Worm (Caenorhabditis elegans) whole organism, young adult: ENCODE data around the gene clec-164.

Experiments used
- B0035.1 ChIP-seq: sonication (generic microtip); optimal IDR thresholded peaks from 2 replicates; lab custom pipeline; 2016; ENCODE audit warnings: missing genetic modification characterization, mild to moderate bottlenecking, missing compliant biosample characterization, missing genotype, missing genetic modification reagents
- F10E7.11 ChIP-seq: sonication (generic microtip); optimal IDR thresholded peaks from 2 replicates; lab custom pipeline; 2017; ENCODE audit warnings: mild to moderate bottlenecking, missing genetic modification characterization, moderate library complexity, missing compliant biosample characterization
- F33H1.4 ChIP-seq: fragments of 200-800 bp; sonication (Bioruptor generic); IDR thresholded peaks from 2 replicates; pipeline ENCODE4 v1.3.6; 2022; ENCODE audit warnings: missing genetic modification reagents, missing genetic modification characterization, missing compliant biosample characterization
- F49E8.2 ChIP-seq: sonication (generic microtip); optimal IDR thresholded peaks from 3 replicates; lab custom pipeline; 2017; ENCODE audit warnings: missing genetic modification characterization, mild to moderate bottlenecking, missing compliant biosample characterization, antibody characterized with exemption, moderate library complexity; ENCODE audit not compliant: insufficient read depth
- F55B11.4 ChIP-seq: sonication (generic microtip); optimal IDR thresholded peaks from 2 replicates; lab custom pipeline; 2016; ENCODE audit warnings: missing compliant biosample characterization, missing genetic modification characterization, borderline replicate concordance; ENCODE audit not compliant: insufficient read depth
- F57A8.1 ChIP-seq: fragments of 200-800 bp; sonication (Bioruptor generic); optimal IDR thresholded peaks from 2 replicates; lab custom pipeline; 2018; ENCODE audit warnings: mild to moderate bottlenecking, missing genetic modification characterization, moderate library complexity, missing compliant biosample characterization
- F57C9.4 ChIP-seq: sonication (generic microtip); optimal IDR thresholded peaks from 2 replicates; lab custom pipeline; 2017; ENCODE audit warnings: mild to moderate bottlenecking, missing genetic modification characterization, missing compliant biosample characterization
- K11D2.4 ChIP-seq: fragments of 200-800 bp; sonication (Bioruptor generic); IDR thresholded peaks from 2 replicates; pipeline ENCODE4 v1.3.6; 2022; ENCODE audit warnings: missing genetic modification reagents, missing genetic modification characterization, missing compliant biosample characterization
- K12H6.12 ChIP-seq: fragments of 200-800 bp; sonication (Bioruptor generic); optimal IDR thresholded peaks from 2 replicates; lab custom pipeline; 2018; ENCODE audit warnings: mild to moderate bottlenecking, missing genetic modification characterization, missing compliant biosample characterization
- T26A5.8 ChIP-seq: sonication (generic microtip); optimal IDR thresholded peaks from 2 replicates; lab custom pipeline; 2016; ENCODE audit warnings: missing genetic modification characterization, missing compliant biosample characterization
- Y56A3A.18 ChIP-seq: fragments of 200-800 bp; sonication (Bioruptor generic); IDR thresholded peaks from 2 replicates; pipeline ENCODE4 v1.3.6; 2022; ENCODE audit warnings: missing genetic modification reagents, missing genetic modification characterization, missing compliant biosample characterization
- ama-1 ChIP-seq, 3 experiments: fragments of 150-350 bp in 1 of 3; sonication (generic microtip) in 2 of 3; optimal IDR thresholded peaks; 2 replicates each; lab custom pipeline; 2014 to 2018; ENCODE audit warnings: missing biosample characterization in 2 of 3, missing genetic modification characterization in 2 of 3, missing genetic modification reagents in 2 of 3
- athp-1 ChIP-seq: sonication (generic microtip); optimal IDR thresholded peaks from 2 replicates; lab custom pipeline; 2017; ENCODE audit warnings: mild to moderate bottlenecking, missing genetic modification characterization, missing compliant biosample characterization
- attf-6 ChIP-seq: fragments of 200-800 bp; sonication (Bioruptor generic); IDR thresholded peaks from 2 replicates; pipeline ENCODE4 v1.3.6; 2022; ENCODE audit warnings: missing genetic modification reagents, missing genetic modification characterization, missing compliant biosample characterization
- cebp-1 ChIP-seq, 2 experiments: fragments of 200-800 bp in 1 of 2; sonication (Bioruptor generic) in 1 of 2; sonication (generic microtip) in 1 of 2; IDR thresholded peaks in 1 of 2; optimal IDR thresholded peaks in 1 of 2; 2 replicates each; pipeline versions ENCODE4 v1.3.6 to Lab custom; 2017 to 2022; ENCODE audit warnings: missing compliant biosample characterization in 2 of 2, missing genetic modification characterization in 2 of 2, mild to moderate bottlenecking in 1 of 2, missing genetic modification reagents in 1 of 2, moderate library complexity in 1 of 2
- ceh-100 ChIP-seq: fragments of 200-800 bp; sonication (Bioruptor generic); IDR thresholded peaks from 2 replicates; pipeline ENCODE4 v1.3.6; 2022; ENCODE audit warnings: missing genetic modification reagents, missing genetic modification characterization, missing compliant biosample characterization
- ceh-58 ChIP-seq: fragments of 200-800 bp; sonication (Bioruptor generic); IDR thresholded peaks from 2 replicates; pipeline ENCODE4 v1.3.6; 2022; ENCODE audit warnings: missing genetic modification characterization, missing compliant biosample characterization
- ceh-79 ChIP-seq: sonication (generic microtip); optimal IDR thresholded peaks from 2 replicates; lab custom pipeline; 2017; ENCODE audit warnings: mild to moderate bottlenecking, missing genetic modification characterization, missing compliant biosample characterization
- egl-44 ChIP-seq: fragments of 200-800 bp; sonication (Bioruptor generic); IDR thresholded peaks from 2 replicates; pipeline ENCODE4 v1.3.6; 2022; ENCODE audit warnings: missing genetic modification reagents, missing genetic modification characterization, missing compliant biosample characterization
- hlh-12 ChIP-seq: sonication (generic microtip); optimal IDR thresholded peaks from 2 replicates; lab custom pipeline; 2016; ENCODE audit warnings: missing genetic modification characterization, missing compliant biosample characterization
- hlh-26 ChIP-seq: fragments of 200-800 bp; sonication (Bioruptor generic); conservative IDR thresholded peaks from 2 replicates; pipeline ENCODE4 v1.3.6; 2022; ENCODE audit warnings: missing genetic modification reagents, missing genetic modification characterization, missing compliant biosample characterization
- let-526 ChIP-seq: fragments of 200-800 bp; sonication (Bioruptor generic); IDR thresholded peaks from 2 replicates; pipeline ENCODE4 v1.3.6; 2022; ENCODE audit warnings: missing genetic modification reagents, missing genetic modification characterization, missing compliant biosample characterization
- lin-35 ChIP-seq, 3 experiments: fragments of 150-350 bp in 2 of 3; sonication (generic microtip) in 1 of 3; optimal IDR thresholded peaks; 2 replicates each; lab custom pipeline; 2014 to 2018; ENCODE audit warnings: missing biosample characterization in 3 of 3, missing genetic modification characterization in 3 of 3, missing genetic modification reagents in 3 of 3
- lin-40 ChIP-seq: sonication (generic microtip); optimal IDR thresholded peaks from 2 replicates; lab custom pipeline; 2016; ENCODE audit warnings: missing genetic modification characterization, mild to moderate bottlenecking, missing compliant biosample characterization, missing genotype, missing genetic modification reagents
- lir-1 ChIP-seq: fragments of 200-800 bp; sonication (Bioruptor generic); conservative IDR thresholded peaks from 2 replicates; pipeline ENCODE4 v1.3.6; 2022; ENCODE audit warnings: missing genetic modification reagents, missing genetic modification characterization, missing compliant biosample characterization
- madf-10 ChIP-seq: sonication (generic microtip); optimal IDR thresholded peaks from 2 replicates; lab custom pipeline; 2016; ENCODE audit warnings: mild to moderate bottlenecking, missing genetic modification characterization, missing compliant biosample characterization
- madf-3 ChIP-seq: fragments of 200-800 bp; sonication (Bioruptor generic); IDR thresholded peaks from 2 replicates; pipeline ENCODE4 v1.3.6; 2022; ENCODE audit warnings: missing genetic modification reagents, missing genetic modification characterization, missing compliant biosample characterization
- madf-8 ChIP-seq: fragments of 200-800 bp; sonication (Bioruptor generic); conservative IDR thresholded peaks from 2 replicates; pipeline ENCODE4 v1.3.6; 2022; ENCODE audit warnings: missing genetic modification reagents, missing genetic modification characterization, missing compliant biosample characterization
- nhr-179 ChIP-seq: sonication (generic microtip); optimal IDR thresholded peaks from 2 replicates; lab custom pipeline; 2016; ENCODE audit warnings: mild to moderate bottlenecking, missing genetic modification characterization, missing compliant biosample characterization
- nhr-80 ChIP-seq: sonication (generic microtip); optimal IDR thresholded peaks from 2 replicates; lab custom pipeline; 2016; ENCODE audit warnings: missing genetic modification characterization, missing compliant biosample characterization
- nhr-90 ChIP-seq: sonication (generic microtip); optimal IDR thresholded peaks from 2 replicates; lab custom pipeline; 2016; ENCODE audit warnings: missing genotype, mild to moderate bottlenecking, missing genetic modification characterization, missing compliant biosample characterization
- rpc-1 ChIP-seq, 2 experiments: fragments of 150-350 bp in 1 of 2; sonication (generic microtip) in 1 of 2; optimal IDR thresholded peaks; 2 replicates each; lab custom pipeline; 2014 to 2018; ENCODE audit warnings: missing biosample characterization in 1 of 2, missing genetic modification characterization in 1 of 2, missing genetic modification reagents in 1 of 2, missing genotype in 1 of 2
- sea-2 ChIP-seq: fragments of 200-800 bp; sonication (Bioruptor generic); IDR thresholded peaks from 2 replicates; pipeline ENCODE4 v1.3.6; 2022; ENCODE audit warnings: missing genetic modification characterization, missing compliant biosample characterization
- snpc-1.1 ChIP-seq: sonication (generic microtip); optimal IDR thresholded peaks from 2 replicates; lab custom pipeline; 2017; ENCODE audit warnings: missing genetic modification characterization, mild to moderate bottlenecking, missing compliant biosample characterization, antibody characterized with exemption, moderate library complexity, missing genotype, missing genetic modification reagents; ENCODE audit not compliant: insufficient read depth
- snpc-4 ChIP-seq, 5 experiments: fragments of 150-350 bp in 1 of 5; sonication (generic microtip) in 4 of 5; optimal IDR thresholded peaks; 2 replicates each; lab custom pipeline; 2014 to 2018; ENCODE audit warnings: missing genetic modification characterization in 5 of 5, missing biosample characterization in 3 of 5, antibody characterized with exemption in 2 of 5, mild to moderate bottlenecking in 2 of 5, missing compliant biosample characterization in 2 of 5, missing genotype in 2 of 5, moderate library complexity in 2 of 5, missing genetic modification reagents in 1 of 5
- tbp1 ChIP-seq: fragments of 200-800 bp; sonication (Bioruptor generic); optimal IDR thresholded peaks from 2 replicates; lab custom pipeline; 2018; ENCODE audit warnings: mild to moderate bottlenecking, missing genetic modification characterization, missing compliant biosample characterization
- unc-130 ChIP-seq: sonication (generic microtip); optimal IDR thresholded peaks from 2 replicates; lab custom pipeline; 2016; ENCODE audit warnings: missing genetic modification reagents, missing genetic modification characterization, missing compliant biosample characterization
- ztf-22 ChIP-seq: fragments of 200-800 bp; sonication (Bioruptor generic); optimal IDR thresholded peaks from 2 replicates; lab custom pipeline; 2018; ENCODE audit warnings: mild to moderate bottlenecking, missing genetic modification characterization, moderate library complexity, missing compliant biosample characterization
- ztf-25 ChIP-seq: fragments of 200-800 bp; sonication (Bioruptor generic); IDR thresholded peaks from 2 replicates; pipeline ENCODE4 v1.3.6; 2022; ENCODE audit warnings: missing genetic modification reagents, missing genetic modification characterization, missing compliant biosample characterization
- ztf-26 ChIP-seq: sonication (generic microtip); optimal IDR thresholded peaks from 2 replicates; lab custom pipeline; 2017; ENCODE audit warnings: missing genetic modification characterization, missing compliant biosample characterization
- ztf-28 ChIP-seq: fragments of 200-800 bp; sonication (Bioruptor generic); IDR thresholded peaks from 2 replicates; pipeline ENCODE4 v1.3.6; 2022; ENCODE audit warnings: missing genetic modification reagents, missing genetic modification characterization, missing compliant biosample characterization

Gene clec-164

ce11 chrIV:719351-719750 is 2.9 kb downstream of the clec-164 start, which contains the start of gene Y55F3C.10:
TSS of gene Y55F3C.10 (minus strand) at chrIV:719451.
- no peak for TF ChIP-seq ceh-79
- TF ChIP-seq, all 124 proteins: peak for 0

ce11 chrIV:728095-728494 is 11.7 kb downstream of the clec-164 start, which contains the start of gene Y55F3C.9:
TSS of gene Y55F3C.9 (minus strand) at chrIV:728195.
- TF ChIP-seq F49E8.2 (tag; lab: Kevin White, UChicago) (no peak), T26A5.8 (tag; lab: Kevin White, UChicago) (no peak), sea-2 (GFP tag; lab: Robert Waterston, UW) (no peak), hlh-12 (tag; lab: Kevin White, UChicago) (no peak), cebp-1 (GFP tag; IDR thresholded peaks at IDR 0.05; lab: Robert Waterston, UW) (no peak), cebp-1 (tag; optimal IDR thresholded peaks at IDR 0.05; lab: Kevin White, UChicago) (no peak), nhr-90 (tag; lab: Kevin White, UChicago) (no peak), lin-40 (tag; lab: Kevin White, UChicago) (no peak), madf-10 (tag; lab: Kevin White, UChicago) (no peak), ztf-28 (no peak), B0035.1 (tag; lab: Kevin White, UChicago) (no peak), snpc-4 (GFP tag; optimal IDR thresholded peaks at IDR 0.05; lab: Kevin White, UChicago) (no peak), snpc-4 (tag; optimal IDR thresholded peaks at IDR 0.05; lab: Kevin White, UChicago) (no peak), ztf-22 (GFP tag; lab: Kevin White, UChicago) (no peak), K11D2.4 (GFP tag; lab: Robert Waterston, UW) (no peak), attf-6 (GFP tag; lab: Robert Waterston, UW) (no peak), nhr-179 (tag; lab: Kevin White, UChicago) (no peak), F10E7.11 (tag; lab: Kevin White, UChicago) (no peak), unc-130 (GFP tag; lab: Kevin White, UChicago) (no peak), F57A8.1 (GFP tag; lab: Kevin White, UChicago) (no peak)

ce11 chrIV:730937-731336 is 14.5 kb downstream of the clec-164 start, which contains the start of gene srt-24:
TSS of gene srt-24 (minus strand) at chrIV:731037.
- TF ChIP-seq F55B11.4: no peak
- TF ChIP-seq ama-1 (optimal IDR thresholded peaks at IDR 0.05; lab: Kevin White, UChicago): no peak
- TF ChIP-seq ama-1 (GFP tag; optimal IDR thresholded peaks at IDR 0.05; lab: Kevin White, UChicago): no peak
- no peak for TF ChIP-seq athp-1
- TF ChIP-seq lin-35 (GFP tag; optimal IDR thresholded peaks at IDR 0.05; lab: Kevin White, UChicago): no peak
- TF ChIP-seq Y56A3A.18 (GFP tag; lab: Robert Waterston, UW): no peak
- TF ChIP-seq ztf-22 (GFP tag; lab: Kevin White, UChicago): no peak
- TF ChIP-seq rpc-1 (optimal IDR thresholded peaks at IDR 0.05; lab: Kevin White, UChicago): no peak
- no peak for TF ChIP-seq rpc-1 (tag; optimal IDR thresholded peaks at IDR 0.05; lab: Kevin White, UChicago)
- TF ChIP-seq tbp1 (GFP tag; lab: Kevin White, UChicago): no peak
- no peak for TF ChIP-seq sea-2 (GFP tag; lab: Robert Waterston, UW)
- TF ChIP-seq snpc-1.1 (tag; lab: Kevin White, UChicago): no peak
- TF ChIP-seq hlh-12 (tag; lab: Kevin White, UChicago): no peak
- TF ChIP-seq lir-1 (GFP tag; lab: Robert Waterston, UW): no peak
- TF ChIP-seq unc-130 (GFP tag; lab: Kevin White, UChicago): no peak

- no peak for TF ChIP-seq ztf-26 (tag; lab: Kevin White, UChicago)
- no peak for TF ChIP-seq K12H6.12 (tag; lab: Kevin White, UChicago)
- no peak for TF ChIP-seq let-526 (GFP tag; lab: Robert Waterston, UW)
- TF ChIP-seq madf-8 (GFP tag; lab: Robert Waterston, UW): no peak
- TF ChIP-seq F57C9.4 (tag; lab: Kevin White, UChicago): no peak
- TF ChIP-seq ceh-58 (GFP tag; lab: Robert Waterston, UW): no peak
- TF ChIP-seq F33H1.4 (GFP tag; lab: Robert Waterston, UW): no peak
- TF ChIP-seq madf-3 (GFP tag; lab: Robert Waterston, UW): no peak
- TF ChIP-seq nhr-80 (tag; lab: Kevin White, UChicago): no peak
- no peak for TF ChIP-seq hlh-26 (GFP tag; lab: Robert Waterston, UW)
- no peak for TF ChIP-seq ztf-25 (GFP tag; lab: Robert Waterston, UW)
- no peak for TF ChIP-seq ztf-22 (GFP tag; lab: Kevin White, UChicago)
- TF ChIP-seq madf-10 (tag; lab: Kevin White, UChicago): no peak
- no peak for TF ChIP-seq F49E8.2 (tag; lab: Kevin White, UChicago)
- TF ChIP-seq egl-44 (GFP tag; lab: Robert Waterston, UW): no peak
- TF ChIP-seq tbp1 (GFP tag; lab: Kevin White, UChicago): no peak
- TF ChIP-seq ceh-100 (GFP tag; lab: Robert Waterston, UW): no peak
Observed at ce11 chrIV:736447-736846, 20.0 kb downstream of the clec-164 start, which contains the start of gene kvs-5. TSS of gene kvs-5 (plus strand) at chrIV:736747.
